Worm (Caenorhabditis elegans): Measurements from ENCODE around the gene Y39G8B.2.

The Y39G8B.2 gene

DNA sequence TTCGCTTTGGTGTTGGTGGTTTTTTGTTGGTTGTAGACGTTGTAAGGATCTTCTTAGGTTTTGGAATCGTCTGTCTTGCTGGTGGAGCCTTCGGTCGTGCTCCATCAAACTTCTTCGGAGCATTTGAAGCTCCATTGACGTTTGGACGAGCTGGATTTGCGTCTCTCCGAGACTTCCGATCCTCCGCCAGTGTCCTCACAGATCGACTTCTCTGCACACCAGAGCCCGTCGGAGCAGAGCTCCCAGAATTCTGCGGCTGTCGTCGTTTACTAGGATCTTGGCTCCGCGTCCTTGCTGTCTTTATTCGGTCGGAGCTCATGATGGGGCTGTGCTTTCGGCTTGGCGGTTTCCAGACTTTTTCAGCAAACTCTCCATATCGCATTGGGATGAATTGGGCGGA lies 14.5 kb downstream of the Y39G8B.2 start:
- TF ChIP-seq set-16 (GFP tag; IDR thresholded peaks at IDR 0.05) (peak; percentile 54; the same call in 1 of the 2 replicates), ceh-82 (tag; optimal IDR thresholded peaks at IDR 0.05) (no peak), ctbp-1 (GFP tag; IDR thresholded peaks at IDR 0.05) (no peak)

DNA sequence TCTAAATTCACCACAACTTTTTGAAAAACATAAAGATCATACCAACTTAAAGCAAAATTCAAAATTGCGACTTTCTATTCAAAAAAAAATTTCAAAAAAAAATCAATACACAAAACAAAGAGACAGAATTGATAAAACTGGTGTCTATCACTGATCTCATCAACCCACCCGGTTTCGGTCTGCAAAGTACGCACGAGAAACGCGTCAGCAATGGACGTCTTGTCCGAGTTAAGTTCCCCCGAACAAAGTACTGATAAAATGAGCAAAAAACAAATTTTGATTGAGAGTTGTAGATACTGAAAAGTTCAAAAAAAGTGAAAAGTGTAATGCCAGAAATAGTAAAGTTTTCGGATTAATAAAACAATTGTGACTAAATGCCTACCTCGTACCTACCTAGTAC lies 17.7 kb downstream of the Y39G8B.2 start:
- no peak for TF ChIP-seq T20F7.1 (GFP tag; optimal IDR thresholded peaks at IDR 0.05)
- TF ChIP-seq nhr-76 (tag; optimal IDR thresholded peaks at IDR 0.05) = no peak
- no peak for TF ChIP-seq gei-8 (GFP tag; optimal IDR thresholded peaks at IDR 0.05)
- TF ChIP-seq nhr-28 (tag; optimal IDR thresholded peaks at IDR 0.05) = no peak
- no peak for TF ChIP-seq ceh-44 (GFP tag; IDR thresholded peaks at IDR 0.05)
- no peak for TF ChIP-seq pha-4 (GFP tag; IDR thresholded peaks at IDR 0.05)
- no peak for TF ChIP-seq pha-4 (tag; optimal IDR thresholded peaks at IDR 0.05)
- TF ChIP-seq madf-9 (GFP tag; conservative IDR thresholded peaks at IDR 0.05) = no peak
- peak; percentile 42 for TF ChIP-seq dve-1 (tag; optimal IDR thresholded peaks at IDR 0.05; ENCODE audit: insufficient read depth)
- no peak for TF ChIP-seq egl-27 (tag; optimal IDR thresholded peaks at IDR 0.05)
- no peak for TF ChIP-seq lim-7 (GFP tag; IDR thresholded peaks at IDR 0.05)
- no peak for TF ChIP-seq F37D6.2 (tag; optimal IDR thresholded peaks at IDR 0.05)
- TF ChIP-seq hlh-11 (tag; optimal IDR thresholded peaks at IDR 0.05) = peak; percentile 6
- TF ChIP-seq ama-1 (optimal IDR thresholded peaks at IDR 0.05) = no peak
- no peak for TF ChIP-seq duxl-1 (tag; optimal IDR thresholded peaks at IDR 0.05; ENCODE audit: poor library complexity)
- TF ChIP-seq rbr-2 (tag; optimal IDR thresholded peaks at IDR 0.05) = no peak
- TF ChIP-seq ceh-82 (tag; optimal IDR thresholded peaks at IDR 0.05) = no peak
- TF ChIP-seq zfp-2 (tag; optimal IDR thresholded peaks at IDR 0.05) = no peak
- peak; percentile 14 for TF ChIP-seq nhr-102 (tag; optimal IDR thresholded peaks at IDR 0.05)
- TF ChIP-seq mep-1 (tag; optimal IDR thresholded peaks at IDR 0.05) = no peak
- TF ChIP-seq nhr-41 (GFP tag; IDR thresholded peaks at IDR 0.05) = no peak
- TF ChIP-seq set-16 (GFP tag; IDR thresholded peaks at IDR 0.05) = no peak
- no peak for TF ChIP-seq lin-39 (tag; optimal IDR thresholded peaks at IDR 0.05)
- TF ChIP-seq F26F4.8 (GFP tag; conservative IDR thresholded peaks at IDR 0.05) = no peak
- TF ChIP-seq tag-97 (GFP tag; IDR thresholded peaks at IDR 0.05) = no peak
- TF ChIP-seq nhr-10 (tag; optimal IDR thresholded peaks at IDR 0.05) = no peak
- TF ChIP-seq lsy-2 (tag; optimal IDR thresholded peaks at IDR 0.05) = peak in 1 of 2 experiments; percentile 19
- TF ChIP-seq spr-1 (tag; optimal IDR thresholded peaks at IDR 0.05) = no peak
- TF ChIP-seq nhr-48 (tag; optimal IDR thresholded peaks at IDR 0.05) = no peak
- TF ChIP-seq lin-38 (GFP tag; IDR thresholded peaks at IDR 0.05) = 0 out of 2 replicates have a peak, but pooled peaks have one; percentile 33
- no peak for TF ChIP-seq unc-62 (GFP tag; optimal IDR thresholded peaks at IDR 0.05 in 1 of 2)
- no peak for TF ChIP-seq unc-62 (tag; optimal IDR thresholded peaks at IDR 0.05)
- TF ChIP-seq ZK546.5 (tag; optimal IDR thresholded peaks at IDR 0.05) = no peak
- no peak for TF ChIP-seq nhr-77 (tag; optimal IDR thresholded peaks at IDR 0.05)
- TF ChIP-seq Y75B8A.6 (GFP tag; IDR thresholded peaks at IDR 0.05) = no peak
- no peak for TF ChIP-seq hmg-1.1 (GFP tag; IDR thresholded peaks at IDR 0.05)
- no peak for TF ChIP-seq pqm-1 (tag; optimal IDR thresholded peaks at IDR 0.05)
- TF ChIP-seq ZK337.2 (GFP tag; IDR thresholded peaks at IDR 0.05) = no peak
- TF ChIP-seq jun-1 (tag; optimal IDR thresholded peaks at IDR 0.05) = no peak
- TF ChIP-seq aly-2 (tag; optimal IDR thresholded peaks at IDR 0.05) = no peak
- no peak for TF ChIP-seq nhr-25 (tag; optimal IDR thresholded peaks at IDR 0.05; ENCODE audit: borderline replicate concordance, insufficient read depth)
- TF ChIP-seq fkh-10 (GFP tag; optimal IDR thresholded peaks at IDR 0.05) = no peak
- TF ChIP-seq snpc-1.2 (GFP tag; IDR thresholded peaks at IDR 0.05) = no peak
- no peak for TF ChIP-seq saeg-2 (GFP tag; IDR thresholded peaks at IDR 0.05)
- TF ChIP-seq unc-39 (tag; optimal IDR thresholded peaks at IDR 0.05) = no peak
- peak; percentile 76; the same call in 1 of the 2 replicates for TF ChIP-seq dmd-6 (GFP tag; IDR thresholded peaks at IDR 0.05)
- TF ChIP-seq unc-130 (GFP tag; optimal IDR thresholded peaks at IDR 0.05) = no peak
- TF ChIP-seq hlh-30 (tag; optimal IDR thresholded peaks at IDR 0.05; ENCODE audit: insufficient read depth) = no peak
- TF ChIP-seq ceh-62 (tag; optimal IDR thresholded peaks at IDR 0.05) = no peak
- no peak for TF ChIP-seq zip-11 (GFP tag; IDR thresholded peaks at IDR 0.05)
